Fruit fly (Drosophila melanogaster): ENCODE measurements around the gene CG8519.

CG8519 gene

dm6 chr3L:6723338-6723737, 18.7 kb downstream of the CG8519 start:
- TF ChIP-seq CG12768 (GFP tag; optimal IDR thresholded peaks at IDR 0.05) (no peak), tj (GFP tag; optimal IDR thresholded peaks at IDR 0.05) (peak; percentile 26)

dm6 chr3L:6724511-6724910, 19.9 kb downstream of the CG8519 start:
- TF ChIP-seq CG1620 (GFP tag; optimal IDR thresholded peaks at IDR 0.05): no peak
- no peak for TF ChIP-seq ovo (GFP tag; optimal IDR thresholded peaks at IDR 0.05)

DNA sequence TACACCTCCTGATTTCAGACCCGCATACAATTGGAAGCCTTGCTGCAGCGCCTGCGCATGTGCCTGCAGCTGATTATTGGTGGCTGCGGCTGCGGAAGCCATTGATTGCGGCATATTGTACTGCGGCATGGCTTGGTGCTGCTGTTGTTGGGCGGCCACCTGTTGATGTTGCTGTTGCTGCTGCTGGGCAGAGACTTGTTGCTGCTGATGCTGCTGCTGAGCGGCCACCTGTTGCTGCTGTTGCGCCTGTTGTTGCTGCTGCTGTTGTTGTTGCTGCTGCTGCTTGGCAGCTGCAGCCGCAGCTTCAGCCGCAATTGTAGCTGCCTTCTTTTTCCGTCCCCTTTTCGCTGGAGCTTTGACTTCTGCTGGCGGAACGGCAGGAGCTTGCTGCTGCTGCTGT, 26.4 kb downstream of the CG8519 start:
- no peak for TF ChIP-seq cnc (optimal IDR thresholded peaks at IDR 0.05)
- TF ChIP-seq CG7101 (tag; optimal IDR thresholded peaks at IDR 0.05): no peak
- TF ChIP-seq CG5204 (GFP tag; optimal IDR thresholded peaks at IDR 0.05): no peak
- no peak for TF ChIP-seq toe (GFP tag; optimal IDR thresholded peaks at IDR 0.05)
- no peak for TF ChIP-seq kay (GFP tag; ENCODE audit: borderline replicate concordance)
- no peak for TF ChIP-seq pad (GFP tag; optimal IDR thresholded peaks at IDR 0.05)
- no peak for TF ChIP-seq CG12768 (GFP tag; optimal IDR thresholded peaks at IDR 0.05)
- no peak for TF ChIP-seq Mnt (GFP tag; optimal IDR thresholded peaks at IDR 0.05)
- TF ChIP-seq CG1620 (GFP tag; optimal IDR thresholded peaks at IDR 0.05): no peak
- no peak for TF ChIP-seq CG14711 (tag; optimal IDR thresholded peaks at IDR 0.05)
- TF ChIP-seq bab1 (GFP tag; optimal IDR thresholded peaks at IDR 0.05): no peak
- TF ChIP-seq ovo (GFP tag; optimal IDR thresholded peaks at IDR 0.05): no peak
- no peak for TF ChIP-seq CG11617 (GFP tag; optimal IDR thresholded peaks at IDR 0.05)
- TF ChIP-seq Clk (GFP tag; optimal IDR thresholded peaks at IDR 0.05): no peak
- no peak for TF ChIP-seq Hr96 (GFP tag; optimal IDR thresholded peaks at IDR 0.05)
- no peak for TF ChIP-seq CG33017 (tag; optimal IDR thresholded peaks at IDR 0.05)

dm6 chr3L:6742110-6742718, 37.6 kb downstream of the CG8519 start:
- TF ChIP-seq Hr96 (GFP tag; optimal IDR thresholded peaks at IDR 0.05) (no peak), Mnt (GFP tag; optimal IDR thresholded peaks at IDR 0.05) (peak; percentile 94), ovo (GFP tag; optimal IDR thresholded peaks at IDR 0.05) (peak; percentile 5), CG33017 (tag; optimal IDR thresholded peaks at IDR 0.05) (peak; percentile 8), tj (GFP tag; optimal IDR thresholded peaks at IDR 0.05) (peak; percentile 40), Crg-1 (GFP tag; optimal IDR thresholded peaks at IDR 0.05) (no peak), toe (GFP tag; optimal IDR thresholded peaks at IDR 0.05) (peak; percentile 35), CG7045 (GFP tag; optimal IDR thresholded peaks at IDR 0.05) (peak; percentile 11), pad (GFP tag; optimal IDR thresholded peaks at IDR 0.05) (peak; percentile 88), CG12768 (GFP tag; optimal IDR thresholded peaks at IDR 0.05) (no peak), Clk (GFP tag; optimal IDR thresholded peaks at IDR 0.05) (peak; percentile 42), kay (GFP tag; ENCODE audit: borderline replicate concordance) (no peak), cic (GFP tag; optimal IDR thresholded peaks at IDR 0.05) (peak; percentile 92), cnc (optimal IDR thresholded peaks at IDR 0.05) (no peak)

dm6 chr3L:6742974-6743345, 38.3 kb downstream of the CG8519 start, which contains the start of gene dikar:
Gene dikar, minus strand, starts transcription at chr3L:6743164.
- no peak for TF ChIP-seq Crg-1 (GFP tag; optimal IDR thresholded peaks at IDR 0.05)
- peak; percentile 27 for TF ChIP-seq CG7045 (GFP tag; optimal IDR thresholded peaks at IDR 0.05)
- TF ChIP-seq Clk (GFP tag; optimal IDR thresholded peaks at IDR 0.05): no peak
- peak; percentile 14 for TF ChIP-seq ovo (GFP tag; optimal IDR thresholded peaks at IDR 0.05)
- TF ChIP-seq CG11617 (GFP tag; optimal IDR thresholded peaks at IDR 0.05): no peak
- peak; percentile 70 for TF ChIP-seq CG1620 (GFP tag; optimal IDR thresholded peaks at IDR 0.05)
- no peak for TF ChIP-seq kay (GFP tag; ENCODE audit: borderline replicate concordance)
- TF ChIP-seq CG7101 (tag; optimal IDR thresholded peaks at IDR 0.05): peak; percentile 42
- peak; percentile 52 for TF ChIP-seq bab1 (GFP tag; optimal IDR thresholded peaks at IDR 0.05)
- TF ChIP-seq CG14711 (tag; optimal IDR thresholded peaks at IDR 0.05): peak; percentile 11
- no peak for TF ChIP-seq tj (GFP tag; optimal IDR thresholded peaks at IDR 0.05)
- TF ChIP-seq cic (GFP tag; optimal IDR thresholded peaks at IDR 0.05): no peak
- TF ChIP-seq CG12768 (GFP tag; optimal IDR thresholded peaks at IDR 0.05): no peak
- no peak for TF ChIP-seq CG33017 (tag; optimal IDR thresholded peaks at IDR 0.05)
- TF ChIP-seq pad (GFP tag; optimal IDR thresholded peaks at IDR 0.05): no peak
- peak; percentile 67 for TF ChIP-seq toe (GFP tag; optimal IDR thresholded peaks at IDR 0.05)
- no peak for TF ChIP-seq cnc (optimal IDR thresholded peaks at IDR 0.05)
- peak; percentile 58 for TF ChIP-seq Hr96 (GFP tag; optimal IDR thresholded peaks at IDR 0.05)
- TF ChIP-seq CG5204 (GFP tag; optimal IDR thresholded peaks at IDR 0.05): peak; percentile 75
- TF ChIP-seq Mnt (GFP tag; optimal IDR thresholded peaks at IDR 0.05): no peak

- TF ChIP-seq cnc (optimal IDR thresholded peaks at IDR 0.05): no peak
- TF ChIP-seq Clk (GFP tag; optimal IDR thresholded peaks at IDR 0.05): peak; percentile 17
- peak; percentile 43 for TF ChIP-seq cic (GFP tag; optimal IDR thresholded peaks at IDR 0.05)
- peak; percentile 51 for TF ChIP-seq CG1620 (GFP tag; optimal IDR thresholded peaks at IDR 0.05)
- TF ChIP-seq ovo (GFP tag; optimal IDR thresholded peaks at IDR 0.05): peak; percentile 43
- TF ChIP-seq toe (GFP tag; optimal IDR thresholded peaks at IDR 0.05): peak; percentile 31
- TF ChIP-seq CG33017 (tag; optimal IDR thresholded peaks at IDR 0.05): peak; percentile 94
- TF ChIP-seq CG7101 (tag; optimal IDR thresholded peaks at IDR 0.05): no peak
- peak; percentile 89 for TF ChIP-seq Mnt (GFP tag; optimal IDR thresholded peaks at IDR 0.05)
- no peak for TF ChIP-seq kay (GFP tag; ENCODE audit: borderline replicate concordance)
- peak; percentile 71 for TF ChIP-seq CG11617 (GFP tag; optimal IDR thresholded peaks at IDR 0.05)
- peak; percentile 35 for TF ChIP-seq Hr96 (GFP tag; optimal IDR thresholded peaks at IDR 0.05)
- no peak for TF ChIP-seq CG14711 (tag; optimal IDR thresholded peaks at IDR 0.05)
- peak; percentile 8 for TF ChIP-seq CG12768 (GFP tag; optimal IDR thresholded peaks at IDR 0.05)
- TF ChIP-seq pad (GFP tag; optimal IDR thresholded peaks at IDR 0.05): peak; percentile 95
- TF ChIP-seq bab1 (GFP tag; optimal IDR thresholded peaks at IDR 0.05): peak; percentile 6
- TF ChIP-seq tj (GFP tag; optimal IDR thresholded peaks at IDR 0.05): peak; percentile 25
- TF ChIP-seq Crg-1 (GFP tag; optimal IDR thresholded peaks at IDR 0.05): no peak
- peak; percentile 46 for TF ChIP-seq CG5204 (GFP tag; optimal IDR thresholded peaks at IDR 0.05)
- TF ChIP-seq CG7045 (GFP tag; optimal IDR thresholded peaks at IDR 0.05): peak; percentile 25
Measured at dm6 chr3L:6743346-6744165, 38.9 kb downstream of the CG8519 start.

All from whole organism, adult.